Worm (Caenorhabditis elegans) whole organism, young adult: ENCODE results near the gene col-171.
A peak's percentile ranks its signal among the peaks of the same experiment; 100 is the strongest.

ENCODE experiments used
- B0019.2 ChIP-seq: fragments of 200-800 bp; sonication (Bioruptor generic); conservative IDR thresholded peaks from 2 replicates; pipeline ENCODE4 v1.3.6; 2022; ENCODE audit warnings: missing genetic modification reagents, missing genetic modification characterization, missing compliant biosample characterization
- B0035.1 ChIP-seq: sonication (generic microtip); optimal IDR thresholded peaks from 2 replicates; lab custom pipeline; 2016; ENCODE audit warnings: missing genetic modification characterization, mild to moderate bottlenecking, missing compliant biosample characterization, missing genotype, missing genetic modification reagents
- F23B12.7 ChIP-seq: sonication (generic microtip); optimal IDR thresholded peaks from 2 replicates; lab custom pipeline; 2017; ENCODE audit warnings: missing genetic modification characterization, mild to moderate bottlenecking, missing compliant biosample characterization, antibody characterized with exemption, moderate library complexity; ENCODE audit not compliant: insufficient read depth
- F55B11.4 ChIP-seq: sonication (generic microtip); optimal IDR thresholded peaks from 2 replicates; lab custom pipeline; 2016; ENCODE audit warnings: missing compliant biosample characterization, missing genetic modification characterization, borderline replicate concordance; ENCODE audit not compliant: insufficient read depth
- F57C9.4 ChIP-seq: sonication (generic microtip); optimal IDR thresholded peaks from 2 replicates; lab custom pipeline; 2017; ENCODE audit warnings: mild to moderate bottlenecking, missing genetic modification characterization, missing compliant biosample characterization
- T26A5.8 ChIP-seq: sonication (generic microtip); optimal IDR thresholded peaks from 2 replicates; lab custom pipeline; 2016; ENCODE audit warnings: missing genetic modification characterization, missing compliant biosample characterization
- Y67H2A.10 ChIP-seq: fragments of 200-800 bp; sonication (Bioruptor generic); conservative IDR thresholded peaks from 2 replicates; pipeline ENCODE4 v1.3.6; 2022; ENCODE audit warnings: missing genetic modification reagents, missing genetic modification characterization, missing compliant biosample characterization
- Y95B8A.8 ChIP-seq: fragments of 200-800 bp; sonication (Bioruptor generic); IDR thresholded peaks from 2 replicates; pipeline ENCODE4 v1.3.6; 2022; ENCODE audit warnings: missing genetic modification reagents, missing genetic modification characterization, missing compliant biosample characterization
- ZK185.1 ChIP-seq: sonication (generic microtip); optimal IDR thresholded peaks from 2 replicates; lab custom pipeline; 2016; ENCODE audit warnings: mild to moderate bottlenecking, missing genetic modification characterization, missing compliant biosample characterization; ENCODE audit not compliant: poor library complexity, severe bottlenecking
- atf-7 ChIP-seq: sonication (generic microtip); optimal IDR thresholded peaks from 2 replicates; lab custom pipeline; 2017; ENCODE audit warnings: mild to moderate bottlenecking, missing genetic modification characterization, missing compliant biosample characterization
- athp-1 ChIP-seq: sonication (generic microtip); optimal IDR thresholded peaks from 2 replicates; lab custom pipeline; 2017; ENCODE audit warnings: mild to moderate bottlenecking, missing genetic modification characterization, missing compliant biosample characterization
- ccch-3 ChIP-seq: fragments of 200-800 bp; sonication (Bioruptor generic); optimal IDR thresholded peaks from 2 replicates; lab custom pipeline; 2018; ENCODE audit warnings: mild to moderate bottlenecking, missing genetic modification characterization, missing compliant biosample characterization
- cebp-1 ChIP-seq, 2 experiments: fragments of 200-800 bp in 1 of 2; sonication (Bioruptor generic) in 1 of 2; sonication (generic microtip) in 1 of 2; IDR thresholded peaks in 1 of 2; optimal IDR thresholded peaks in 1 of 2; 2 replicates each; pipeline versions ENCODE4 v1.3.6 to Lab custom; 2017 to 2022; ENCODE audit warnings: missing compliant biosample characterization in 2 of 2, missing genetic modification characterization in 2 of 2, mild to moderate bottlenecking in 1 of 2, missing genetic modification reagents in 1 of 2, moderate library complexity in 1 of 2
- ceh-100 ChIP-seq: fragments of 200-800 bp; sonication (Bioruptor generic); IDR thresholded peaks from 2 replicates; pipeline ENCODE4 v1.3.6; 2022; ENCODE audit warnings: missing genetic modification reagents, missing genetic modification characterization, missing compliant biosample characterization
- ceh-40 ChIP-seq: fragments of 200-800 bp; sonication (Bioruptor generic); IDR thresholded peaks from 2 replicates; pipeline ENCODE4 v1.3.6; 2022; ENCODE audit warnings: missing genetic modification characterization, missing compliant biosample characterization
- ceh-79 ChIP-seq: sonication (generic microtip); optimal IDR thresholded peaks from 2 replicates; lab custom pipeline; 2017; ENCODE audit warnings: mild to moderate bottlenecking, missing genetic modification characterization, missing compliant biosample characterization
- ceh-91 ChIP-seq: fragments of 200-800 bp; sonication (Bioruptor generic); IDR thresholded peaks from 2 replicates; pipeline ENCODE4 v1.3.6; 2022; ENCODE audit warnings: missing genetic modification reagents, missing genetic modification characterization, missing compliant biosample characterization
- chd-7 ChIP-seq: sonication (generic microtip); optimal IDR thresholded peaks from 2 replicates; lab custom pipeline; 2016; ENCODE audit warnings: mild to moderate bottlenecking, missing genetic modification characterization, moderate library complexity, missing compliant biosample characterization
- die-1 ChIP-seq: sonication (generic microtip); optimal IDR thresholded peaks from 2 replicates; lab custom pipeline; 2016; ENCODE audit warnings: missing genotype, mild to moderate bottlenecking, missing genetic modification characterization, missing compliant biosample characterization
- egl-18 ChIP-seq: fragments of 200-800 bp; sonication (Bioruptor generic); IDR thresholded peaks from 2 replicates; pipeline ENCODE4 v1.3.6; 2022; ENCODE audit warnings: missing genetic modification reagents, missing genetic modification characterization, missing compliant biosample characterization
- ekl-4 ChIP-seq: fragments of 200-800 bp; sonication (Bioruptor generic); IDR thresholded peaks from 2 replicates; pipeline ENCODE4 v1.3.6; 2022; ENCODE audit warnings: missing genetic modification reagents, missing genetic modification characterization, missing compliant biosample characterization
- hmg-1.2 ChIP-seq: fragments of 200-800 bp; sonication (Bioruptor generic); IDR thresholded peaks from 2 replicates; pipeline ENCODE4 v1.3.6; 2022; ENCODE audit warnings: missing genetic modification reagents, missing genetic modification characterization, missing compliant biosample characterization
- let-607 ChIP-seq, 2 experiments: fragments of 200-800 bp in 1 of 2; sonication (Bioruptor generic) in 1 of 2; sonication (generic microtip) in 1 of 2; optimal IDR thresholded peaks; 2 replicates each; lab custom pipeline; 2016 to 2018; ENCODE audit warnings: mild to moderate bottlenecking in 2 of 2, missing compliant biosample characterization in 2 of 2, missing genetic modification characterization in 2 of 2, moderate library complexity in 2 of 2, missing genotype in 1 of 2
- lin-54 ChIP-seq: fragments of 200-800 bp; sonication (Bioruptor generic); optimal IDR thresholded peaks from 2 replicates; lab custom pipeline; 2018; ENCODE audit warnings: mild to moderate bottlenecking, missing genetic modification characterization, missing compliant biosample characterization
- lir-1 ChIP-seq: fragments of 200-800 bp; sonication (Bioruptor generic); conservative IDR thresholded peaks from 2 replicates; pipeline ENCODE4 v1.3.6; 2022; ENCODE audit warnings: missing genetic modification reagents, missing genetic modification characterization, missing compliant biosample characterization
- lsl-1 ChIP-seq: fragments of 200-800 bp; sonication (Bioruptor generic); optimal IDR thresholded peaks from 2 replicates; lab custom pipeline; 2018; ENCODE audit warnings: mild to moderate bottlenecking, missing genetic modification characterization, moderate library complexity, missing compliant biosample characterization
- madf-8 ChIP-seq: fragments of 200-800 bp; sonication (Bioruptor generic); conservative IDR thresholded peaks from 2 replicates; pipeline ENCODE4 v1.3.6; 2022; ENCODE audit warnings: missing genetic modification reagents, missing genetic modification characterization, missing compliant biosample characterization
- mel-28 ChIP-seq: sonication (generic microtip); optimal IDR thresholded peaks from 2 replicates; lab custom pipeline; 2016; ENCODE audit warnings: borderline replicate concordance, mild to moderate bottlenecking, missing genetic modification characterization, missing compliant biosample characterization
- mes-4 ChIP-seq: sonication (generic microtip); optimal IDR thresholded peaks from 2 replicates; lab custom pipeline; 2016; ENCODE audit warnings: missing genotype, missing genetic modification characterization, missing compliant biosample characterization
- nfya-2 ChIP-seq: fragments of 200-800 bp; sonication (Bioruptor generic); IDR thresholded peaks from 2 replicates; pipeline ENCODE4 v1.3.6; 2022; ENCODE audit warnings: missing genetic modification reagents, missing genetic modification characterization, missing compliant biosample characterization
- nfyb-1 ChIP-seq: fragments of 200-800 bp; sonication (Bioruptor generic); IDR thresholded peaks from 2 replicates; pipeline ENCODE4 v1.3.6; 2022; ENCODE audit warnings: missing genetic modification reagents, missing genetic modification characterization, missing compliant biosample characterization
- nhr-80 ChIP-seq: sonication (generic microtip); optimal IDR thresholded peaks from 2 replicates; lab custom pipeline; 2016; ENCODE audit warnings: missing genetic modification characterization, missing compliant biosample characterization
- nhr-90 ChIP-seq: sonication (generic microtip); optimal IDR thresholded peaks from 2 replicates; lab custom pipeline; 2016; ENCODE audit warnings: missing genotype, mild to moderate bottlenecking, missing genetic modification characterization, missing compliant biosample characterization
- pha-4 ChIP-seq: fragments of 150-350 bp; sonication (generic microtip); optimal IDR thresholded peaks from 2 replicates; lab custom pipeline; 2014; ENCODE audit warnings: missing biosample characterization, missing genetic modification reagents, missing genetic modification characterization
- sdz-38 ChIP-seq: sonication (generic microtip); optimal IDR thresholded peaks from 2 replicates; lab custom pipeline; 2016; ENCODE audit warnings: missing genotype, missing genetic modification characterization, missing compliant biosample characterization
- snpc-4 ChIP-seq, 5 experiments: fragments of 150-350 bp in 1 of 5; sonication (generic microtip) in 4 of 5; optimal IDR thresholded peaks; 2 replicates each; lab custom pipeline; 2014 to 2018; ENCODE audit warnings: missing genetic modification characterization in 5 of 5, missing biosample characterization in 3 of 5, antibody characterized with exemption in 2 of 5, mild to moderate bottlenecking in 2 of 5, missing compliant biosample characterization in 2 of 5, missing genotype in 2 of 5, moderate library complexity in 2 of 5, missing genetic modification reagents in 1 of 5
- unc-62 ChIP-seq: fragments of 150-350 bp; optimal IDR thresholded peaks from 2 replicates; lab custom pipeline; 2014; ENCODE audit warnings: missing biosample characterization, missing genetic modification reagents, missing genetic modification characterization
- xnd-1 ChIP-seq: sonication (generic microtip); optimal IDR thresholded peaks from 2 replicates; lab custom pipeline; 2016; ENCODE audit warnings: missing genotype, missing genetic modification reagents, missing genetic modification characterization, missing compliant biosample characterization
- zfh-2 ChIP-seq: fragments of 200-800 bp; sonication (Bioruptor generic); conservative IDR thresholded peaks from 2 replicates; pipeline ENCODE4 v1.3.6; 2022; ENCODE audit warnings: missing genetic modification reagents, missing genetic modification characterization, missing compliant biosample characterization
- zim-3 ChIP-seq: sonication (generic microtip); optimal IDR thresholded peaks from 2 replicates; lab custom pipeline; 2017; ENCODE audit warnings: mild to moderate bottlenecking, missing genetic modification characterization, moderate library complexity, missing compliant biosample characterization
- ztf-22 ChIP-seq: fragments of 200-800 bp; sonication (Bioruptor generic); optimal IDR thresholded peaks from 2 replicates; lab custom pipeline; 2018; ENCODE audit warnings: mild to moderate bottlenecking, missing genetic modification characterization, moderate library complexity, missing compliant biosample characterization
- ztf-28 ChIP-seq: fragments of 200-800 bp; sonication (Bioruptor generic); IDR thresholded peaks from 2 replicates; pipeline ENCODE4 v1.3.6; 2022; ENCODE audit warnings: missing genetic modification reagents, missing genetic modification characterization, missing compliant biosample characterization
- ztf-3 ChIP-seq: fragments of 200-800 bp; sonication (Bioruptor generic); optimal IDR thresholded peaks from 2 replicates; lab custom pipeline; 2018; ENCODE audit warnings: mild to moderate bottlenecking, missing genetic modification characterization, missing compliant biosample characterization

col-171 gene

ce11 chrX:6338446-6338845 is 4.3 kb downstream of the col-171 start:
- TF ChIP-seq unc-62 (no peak), F57C9.4 (tag; lab: Kevin White, UChicago) (no peak), Y95B8A.8 (no peak), nfyb-1 (GFP tag; lab: Robert Waterston, UW) (peak; percentile 42; the same call in 1 of the 2 replicates), egl-18 (no peak), madf-8 (no peak), lin-54 (GFP tag; lab: Kevin White, UChicago) (no peak), cebp-1 (GFP tag; IDR thresholded peaks at IDR 0.05; lab: Robert Waterston, UW) (no peak), cebp-1 (tag; optimal IDR thresholded peaks at IDR 0.05; lab: Kevin White, UChicago) (no peak), lir-1 (no peak), ekl-4 (GFP tag; lab: Robert Waterston, UW) (no peak), xnd-1 (tag; lab: Kevin White, UChicago) (no peak), ceh-91 (GFP tag; lab: Robert Waterston, UW) (no peak), B0019.2 (GFP tag; lab: Robert Waterston, UW) (no peak), atf-7 (tag; lab: Kevin White, UChicago) (peak; percentile 3), mel-28 (tag; lab: Kevin White, UChicago) (no peak), hmg-1.2 (GFP tag; lab: Robert Waterston, UW) (no peak), ztf-28 (no peak), snpc-4 (GFP tag; optimal IDR thresholded peaks at IDR 0.05; lab: Kevin White, UChicago) (no peak), snpc-4 (tag; optimal IDR thresholded peaks at IDR 0.05; lab: Kevin White, UChicago) (no peak), let-607 (tag; optimal IDR thresholded peaks at IDR 0.05; lab: Kevin White, UChicago) (peak in 1 of 2 experiments; percentile 9), nhr-90 (peak; percentile 16), athp-1 (tag; lab: Kevin White, UChicago) (no peak), F55B11.4 (tag; lab: Kevin White, UChicago) (no peak), ZK185.1 (tag; lab: Kevin White, UChicago) (no peak), die-1 (tag; lab: Kevin White, UChicago) (no peak), zim-3 (tag; lab: Kevin White, UChicago) (no peak), zfh-2 (GFP tag; lab: Robert Waterston, UW) (no peak), B0035.1 (tag; lab: Kevin White, UChicago) (no peak), nhr-80 (tag; lab: Kevin White, UChicago) (peak; percentile 93), F23B12.7 (tag; lab: Kevin White, UChicago) (no peak), lsl-1 (no peak), ceh-79 (tag; lab: Kevin White, UChicago) (no peak), T26A5.8 (no peak), ceh-40 (GFP tag; lab: Robert Waterston, UW) (no peak), Y67H2A.10 (GFP tag; lab: Robert Waterston, UW) (no peak), sdz-38 (no peak), ceh-100 (GFP tag; lab: Robert Waterston, UW) (no peak), ztf-22 (GFP tag; lab: Kevin White, UChicago) (peak; percentile 38), chd-7 (tag; lab: Kevin White, UChicago) (no peak), mes-4 (tag; lab: Kevin White, UChicago) (no peak), ztf-3 (no peak), ccch-3 (no peak), nfya-2 (GFP tag; lab: Robert Waterston, UW) (no peak), pha-4 (tag; lab: Kevin White, UChicago) (peak; percentile 2)
